Fruit fly (Drosophila melanogaster) whole organism, embryonic: ENCODE data around the gene Mrgn1.

ENCODE experiments used
- CG11456 ChIP-seq: fragments of 200-800 bp; sonication (Bioruptor generic); IDR thresholded peaks from 3 replicates; pipeline ENCODE4 v1.3.6; 2022; ENCODE audit warnings: missing biosample characterization, missing genetic modification characterization
- CG34422 ChIP-seq: fragments of 200-800 bp; sonication (Bioruptor generic); IDR thresholded peaks from 3 replicates; pipeline ENCODE4 v1.3.6; 2022; ENCODE audit warnings: missing biosample characterization, missing genetic modification characterization
- caup ChIP-seq: fragments of 200-800 bp; sonication (Bioruptor generic); optimal IDR thresholded peaks from 3 replicates; lab custom pipeline; 2017; ENCODE audit warnings: missing biosample characterization, mild to moderate bottlenecking, missing genetic modification characterization, moderate library complexity; ENCODE audit not compliant: severe bottlenecking
- oc ChIP-seq: fragments of 200-800 bp; sonication (Bioruptor generic); optimal IDR thresholded peaks from 2 replicates; lab custom pipeline; 2018; ENCODE audit warnings: missing biosample characterization, mild to moderate bottlenecking, missing genetic modification characterization, moderate library complexity
- yki ChIP-seq: fragments of >200 bp; optimal IDR thresholded peaks from 3 replicates; lab custom pipeline; 2018

DNA sequence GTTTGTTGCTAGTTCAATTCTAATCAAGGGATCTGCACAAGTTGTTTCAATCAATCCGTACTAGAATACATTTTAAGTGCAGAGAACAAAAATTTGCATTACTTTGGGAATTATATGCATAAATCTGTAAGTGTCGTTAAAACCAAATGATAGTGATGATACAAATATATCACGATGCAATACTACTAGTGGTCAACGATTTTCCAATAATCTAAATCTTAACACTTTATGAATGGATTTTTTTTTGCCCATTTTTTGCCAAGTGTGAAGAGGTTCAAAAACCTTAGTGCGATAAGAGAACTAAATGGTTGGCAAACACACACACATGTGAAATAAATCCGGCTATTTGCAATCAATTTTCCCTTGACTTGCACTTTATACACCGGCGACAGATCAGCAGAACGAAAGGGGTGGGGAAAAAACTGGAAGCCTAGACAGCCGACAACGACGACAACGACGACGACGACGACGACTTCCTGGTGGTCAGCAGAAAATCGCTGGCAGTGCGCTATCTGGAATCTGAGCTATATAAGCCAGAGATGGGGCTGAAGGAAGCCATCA is 37.3 kb upstream of the Mrgn1 start, which contains the start of gene Yp3:
- TF ChIP-seq CG34422 (GFP tag; lab: Robert Waterston, UW): no peak
- TF ChIP-seq yki (lab: Kevin White, UChicago): no peak
- no peak for TF ChIP-seq oc (tag; lab: Kevin White, UChicago)
- TF ChIP-seq caup (GFP tag; lab: Kevin White, UChicago): no peak
- no peak for TF ChIP-seq CG11456 (GFP tag; lab: Robert Waterston, UW)
